Worm (Caenorhabditis elegans): ENCODE data around the gene cest-30.

The cest-30 gene

DNA sequence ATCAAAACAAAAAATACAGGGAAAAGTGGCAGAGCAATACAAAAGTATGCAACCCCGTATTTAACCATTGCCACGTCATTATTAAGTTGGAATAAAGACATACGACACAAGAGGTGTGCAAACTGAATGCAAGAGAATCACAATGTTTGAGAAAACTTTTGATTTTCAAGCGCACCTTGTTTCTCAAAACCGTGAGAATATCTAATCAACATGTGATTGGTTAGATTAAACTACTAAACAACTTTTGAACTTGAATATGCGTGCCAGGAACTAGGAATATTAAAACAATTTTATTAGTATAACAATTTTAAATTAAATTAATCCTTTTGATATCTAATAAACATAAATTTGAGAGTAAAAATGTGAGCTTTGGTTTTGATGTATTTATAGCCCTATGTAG lies 3.5 kb downstream of the cest-30 start, which contains the start of gene srt-70:
TSS of gene srt-70 (minus strand) at position 101 of the 400 bp plus-strand sequence.
- TF ChIP-seq madf-6 (GFP tag; IDR thresholded peaks at IDR 0.05) (no peak), B0336.3 (GFP tag; IDR thresholded peaks at IDR 0.05) (no peak), Y53G8AR.9 (GFP tag; conservative IDR thresholded peaks at IDR 0.05) (no peak), nhr-179 (tag; optimal IDR thresholded peaks at IDR 0.05) (no peak), attf-3 (GFP tag; conservative IDR thresholded peaks at IDR 0.05) (no peak), aptf-3 (GFP tag; IDR thresholded peaks at IDR 0.05) (no peak), mel-28 (tag; optimal IDR thresholded peaks at IDR 0.05; ENCODE audit: borderline replicate concordance) (no peak), egl-44 (GFP tag; IDR thresholded peaks at IDR 0.05) (no peak), F39B2.1 (GFP tag; IDR thresholded peaks at IDR 0.05) (no peak), F57C9.4 (tag; optimal IDR thresholded peaks at IDR 0.05) (no peak), F37B4.10 (GFP tag; IDR thresholded peaks at IDR 0.05) (no peak), snpc-4 (GFP tag; optimal IDR thresholded peaks at IDR 0.05) (no peak), snpc-4 (tag; optimal IDR thresholded peaks at IDR 0.05) (no peak), dpl-1 (GFP tag; optimal IDR thresholded peaks at IDR 0.05) (no peak), nfya-1 (tag; optimal IDR thresholded peaks at IDR 0.05; ENCODE audit: borderline replicate concordance, insufficient read depth) (no peak), Y56A3A.18 (GFP tag; IDR thresholded peaks at IDR 0.05) (no peak), chd-7 (tag; optimal IDR thresholded peaks at IDR 0.05) (no peak), K11D2.4 (GFP tag; IDR thresholded peaks at IDR 0.05) (no peak), nhr-120 (GFP tag; IDR thresholded peaks at IDR 0.05) (no peak), nhr-90 (tag; optimal IDR thresholded peaks at IDR 0.05) (no peak), tbp1 (GFP tag; optimal IDR thresholded peaks at IDR 0.05) (no peak)

DNA sequence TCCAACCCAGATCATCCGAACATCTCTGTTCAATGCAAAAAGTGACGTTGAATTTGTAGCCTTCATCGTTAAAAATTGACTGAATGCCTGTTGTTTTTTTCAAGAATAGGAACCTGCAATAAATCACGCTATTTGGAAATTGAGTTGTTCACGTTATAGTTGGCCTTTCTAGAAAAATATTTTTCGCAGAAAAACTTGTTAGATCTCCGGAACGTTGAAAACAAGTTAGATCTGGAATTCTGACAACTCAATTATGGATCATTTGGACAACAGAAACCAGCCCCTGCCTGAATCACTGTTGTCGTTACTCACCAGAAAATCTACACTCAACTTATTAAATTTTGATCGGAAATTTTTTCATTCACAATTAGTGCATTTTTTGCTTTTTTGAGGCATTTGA lies 5.5 kb downstream of the cest-30 start, which contains the start of gene srt-67:
TSS of gene srt-67 (minus strand) at position 101 of the 400 bp plus-strand sequence.
- TF ChIP-seq madf-3 (GFP tag; IDR thresholded peaks at IDR 0.05) (no peak), ceh-27 (GFP tag; optimal IDR thresholded peaks at IDR 0.05) (no peak), cebp-1 (GFP tag; IDR thresholded peaks at IDR 0.05) (no peak), cebp-1 (tag; optimal IDR thresholded peaks at IDR 0.05) (no peak), ztf-28 (GFP tag; IDR thresholded peaks at IDR 0.05) (no peak), B0261.1 (tag; optimal IDR thresholded peaks at IDR 0.05) (no peak), mel-28 (tag; optimal IDR thresholded peaks at IDR 0.05; ENCODE audit: borderline replicate concordance) (no peak), tbp1 (GFP tag; optimal IDR thresholded peaks at IDR 0.05) (no peak), hsf-1 (GFP tag; IDR thresholded peaks at IDR 0.05) (no peak), ceh-79 (tag; optimal IDR thresholded peaks at IDR 0.05) (no peak), lin-26 (GFP tag; IDR thresholded peaks at IDR 0.05) (no peak), B0035.1 (tag; optimal IDR thresholded peaks at IDR 0.05) (no peak), bed-1 (GFP tag; IDR thresholded peaks at IDR 0.05) (no peak), ets-4 (GFP tag; optimal IDR thresholded peaks at IDR 0.05) (no peak), attf-6 (GFP tag; IDR thresholded peaks at IDR 0.05) (no peak), ceh-91 (GFP tag; IDR thresholded peaks at IDR 0.05) (no peak), C17E4.6 (GFP tag; IDR thresholded peaks at IDR 0.05) (no peak), F57A8.1 (GFP tag; optimal IDR thresholded peaks at IDR 0.05) (no peak), C06A6.2 (GFP tag; conservative IDR thresholded peaks at IDR 0.05) (no peak)

DNA sequence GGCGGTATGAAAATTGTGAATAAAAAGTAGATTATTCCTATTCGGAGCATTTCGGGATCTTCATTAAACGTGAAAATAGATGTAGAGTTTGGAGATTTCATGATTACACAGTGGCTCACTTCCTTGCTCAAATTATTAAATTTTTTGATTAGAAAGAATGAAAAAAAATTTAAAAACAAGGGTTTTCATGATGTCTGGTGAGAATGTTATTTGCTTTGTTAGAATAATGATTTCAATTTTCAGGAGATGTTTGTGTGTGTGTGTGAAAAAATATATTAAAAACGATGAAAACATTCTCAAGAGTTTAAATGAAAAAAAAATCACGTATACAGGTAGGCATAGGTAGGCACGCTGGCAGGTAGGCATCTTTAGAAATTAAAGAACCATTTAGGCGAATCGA lies 10.9 kb downstream of the cest-30 start, which contains the start of gene srt-68:
TSS of gene srt-68 (minus strand) at position 101 of the 400 bp plus-strand sequence.
- TF ChIP-seq sea-2 (GFP tag; IDR thresholded peaks at IDR 0.05), result no peak
- TF ChIP-seq nfya-2 (GFP tag; IDR thresholded peaks at IDR 0.05), result no peak

Measured in whole organism, young adult.